Fruit fly (Drosophila melanogaster): Measurements from ENCODE around the gene CG11854.
A peak's percentile ranks its signal among the peaks of the same experiment; 100 is the strongest.

Gene CG11854

DNA sequence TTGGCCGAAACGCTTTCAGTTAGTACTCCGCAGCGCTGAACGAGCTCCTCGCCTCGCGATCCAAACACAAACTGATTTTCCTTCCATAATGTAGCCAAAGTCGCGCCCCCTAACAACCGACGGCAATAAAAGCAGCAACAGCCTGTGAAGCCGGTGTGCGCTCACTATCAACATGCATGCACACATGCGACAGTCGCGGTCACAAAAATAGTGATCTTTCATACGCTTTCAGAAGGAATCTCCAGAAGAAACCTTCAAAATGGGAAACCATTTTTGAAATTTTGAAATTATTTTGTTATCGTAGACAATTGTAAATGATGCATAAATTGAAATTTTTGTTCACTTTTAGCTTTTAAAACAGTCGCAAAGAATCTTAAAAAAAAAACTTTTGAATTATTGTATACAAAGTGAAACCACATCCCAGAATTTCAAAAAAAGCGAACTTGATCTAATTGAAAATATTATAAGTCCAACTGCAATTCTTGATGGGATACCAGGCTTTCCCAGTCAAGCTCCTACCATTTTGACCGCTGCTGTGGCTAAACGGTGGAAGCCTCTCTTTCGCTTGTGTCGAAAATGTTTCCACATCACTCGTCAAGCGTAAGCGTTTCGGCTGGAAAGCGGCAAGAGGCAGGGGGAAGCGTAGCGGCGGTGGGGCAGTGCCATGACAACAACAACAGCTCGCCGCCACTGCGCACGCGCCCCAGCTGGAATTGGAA lies 9.4 kb upstream of the CG11854 start, which contains the start of gene Cad96Cb (continued):
- TF ChIP-seq CG6683 (GFP tag; optimal IDR thresholded peaks at IDR 0.05) (no peak), Fer1 (GFP tag; optimal IDR thresholded peaks at IDR 0.05) (no peak), CG3065 (GFP tag; optimal IDR thresholded peaks at IDR 0.05) (peak; percentile 65), Pdp1 (GFP tag; optimal IDR thresholded peaks at IDR 0.05) (peak; percentile 71 to 81), unpg (GFP tag; optimal IDR thresholded peaks at IDR 0.05) (peak; percentile 82), CG2889 (GFP tag; IDR thresholded peaks at IDR 0.05) (no peak), CG16863 (GFP tag; optimal IDR thresholded peaks at IDR 0.05) (peak; percentile 82), sim (GFP tag; IDR thresholded peaks at IDR 0.05) (no peak), jumu (GFP tag; optimal IDR thresholded peaks at IDR 0.05) (peak; percentile 76), CG6254 (GFP tag; optimal IDR thresholded peaks at IDR 0.05) (peak; percentile 90), pros (GFP tag; optimal IDR thresholded peaks at IDR 0.05) (no peak), grn (GFP tag; optimal IDR thresholded peaks at IDR 0.05) (peak; percentile 0), CG14710 (tag; optimal IDR thresholded peaks at IDR 0.05) (peak; percentile 93), CG10431 (GFP tag; optimal IDR thresholded peaks at IDR 0.05) (peak; percentile 76), CG10959 (GFP tag; IDR thresholded peaks at IDR 0.05) (peak; percentile 36), prd (optimal IDR thresholded peaks at IDR 0.05) (no peak), prd (GFP tag; IDR thresholded peaks at IDR 0.05) (peak; percentile 75), CG13287 (GFP tag; IDR thresholded peaks at IDR 0.05; ENCODE audit: partially characterized antibody) (no peak), CG17361 (GFP tag; IDR thresholded peaks at IDR 0.05) (peak; percentile 97), caup (GFP tag; optimal IDR thresholded peaks at IDR 0.05; ENCODE audit: severe bottlenecking) (peak; percentile 66), CG14050 (GFP tag; IDR thresholded peaks at IDR 0.05) (peak; percentile 43; the same call in 1 of the 3 replicates), Dad (GFP tag; optimal IDR thresholded peaks at IDR 0.05) (peak; percentile 64), CG15601 (tag; optimal IDR thresholded peaks at IDR 0.05) (peak; percentile 88), tin (GFP tag; optimal IDR thresholded peaks at IDR 0.05) (peak; percentile 89), Jarid2 (GFP tag; optimal IDR thresholded peaks at IDR 0.05) (peak; percentile 53), sima (GFP tag; optimal IDR thresholded peaks at IDR 0.05) (peak; percentile 30), maf-S (GFP tag; optimal IDR thresholded peaks at IDR 0.05) (peak; percentile 50), ssp (GFP tag; IDR thresholded peaks at IDR 0.05) (peak; percentile 41), CG9932 (GFP tag; IDR thresholded peaks at IDR 0.05) (no peak), Spps (tag; optimal IDR thresholded peaks at IDR 0.05) (peak; percentile 78), CG17568 (GFP tag; optimal IDR thresholded peaks at IDR 0.05) (no peak), CoRest (tag; optimal IDR thresholded peaks at IDR 0.05) (peak; percentile 90), CG15269 (tag; optimal IDR thresholded peaks at IDR 0.05) (peak; percentile 73), ham (GFP tag; IDR thresholded peaks at IDR 0.05) (no peak), E2f2 (GFP tag; IDR thresholded peaks at IDR 0.05) (peak; percentile 50), CG9727 (GFP tag; optimal IDR thresholded peaks at IDR 0.05) (peak; percentile 92), CG1832 (GFP tag; optimal IDR thresholded peaks at IDR 0.05) (no peak), schlank (tag; optimal IDR thresholded peaks at IDR 0.05) (no peak), CTCF (GFP tag; optimal IDR thresholded peaks at IDR 0.05) (peak; percentile 19), CG2116 (GFP tag; optimal IDR thresholded peaks at IDR 0.05) (peak; percentile 64), ewg (GFP tag; optimal IDR thresholded peaks at IDR 0.05) (peak; percentile 75), CG1647 (GFP tag; optimal IDR thresholded peaks at IDR 0.05) (peak; percentile 32), CG11560 (tag; IDR thresholded peaks at IDR 0.05) (no peak), nerfin-1 (tag; optimal IDR thresholded peaks at IDR 0.05) (peak; percentile 88), Doc2 (GFP tag; IDR thresholded peaks at IDR 0.05) (no peak), Hey (tag; optimal IDR thresholded peaks at IDR 0.05) (no peak), CG3995 (GFP tag; optimal IDR thresholded peaks at IDR 0.05) (peak; percentile 5), tgo (GFP tag; IDR thresholded peaks at IDR 0.05) (peak; percentile 64), hb (GFP tag; IDR thresholded peaks at IDR 0.05; ENCODE audit: partially characterized antibody) (no peak), CG11247 (GFP tag; IDR thresholded peaks at IDR 0.05) (peak; percentile 30; the same call in 1 of the 2 replicates)
